Fruit fly (Drosophila melanogaster) whole organism, embryonic: ENCODE data around the gene kek4.

Experiments
- Adf1 ChIP-seq: fragments of 200-800 bp; sonication (Bioruptor generic); IDR thresholded peaks from 2 replicates; pipeline ENCODE4 v1.3.6; 2022; ENCODE audit warnings: missing biosample characterization, missing genetic modification characterization
- Atf6 ChIP-seq: fragments of 200-800 bp; sonication (Bioruptor generic); IDR thresholded peaks from 2 replicates; pipeline ENCODE4 v1.3.6; 2022; ENCODE audit warnings: missing biosample characterization, missing genetic modification characterization
- CG10565 ChIP-seq: fragments of 200-800 bp; sonication (Bioruptor generic); optimal IDR thresholded peaks from 3 replicates; lab custom pipeline; 2016; ENCODE audit warnings: missing biosample characterization, mild to moderate bottlenecking, missing genetic modification characterization
- CG11696 ChIP-seq: fragments of 200-800 bp; sonication (Bioruptor generic); IDR thresholded peaks from 2 replicates; pipeline ENCODE4 v1.3.6; 2022; ENCODE audit warnings: missing biosample characterization, missing genetic modification characterization
- CG12744 ChIP-seq: fragments of 200-800 bp; sonication (Bioruptor generic); optimal IDR thresholded peaks from 2 replicates; lab custom pipeline; 2016; ENCODE audit warnings: missing biosample characterization, missing genetic modification characterization
- CG12942 ChIP-seq: fragments of 200-800 bp; sonication (Bioruptor generic); optimal IDR thresholded peaks from 3 replicates; lab custom pipeline; 2016; ENCODE audit warnings: missing biosample characterization, missing genetic modification characterization
- CG13287 ChIP-seq: fragments of 200-800 bp; sonication (Bioruptor generic); IDR thresholded peaks from 2 replicates; pipeline ENCODE4 v1.3.6; 2022; ENCODE audit warnings: missing biosample characterization, missing genetic modification characterization; ENCODE audit not compliant: partially characterized antibody
- CG15601 ChIP-seq: fragments of 200-800 bp; sonication (Bioruptor generic); optimal IDR thresholded peaks from 3 replicates; lab custom pipeline; 2019; ENCODE audit warnings: missing biosample characterization, mild to moderate bottlenecking, missing genetic modification characterization, moderate library complexity
- CG17802 ChIP-seq: fragments of 200-800 bp; sonication (Bioruptor generic); optimal IDR thresholded peaks from 2 replicates; lab custom pipeline; 2018; ENCODE audit warnings: missing biosample characterization, mild to moderate bottlenecking, missing genetic modification characterization, moderate library complexity
- CG30403 ChIP-seq: fragments of 200-800 bp; sonication (Bioruptor generic); optimal IDR thresholded peaks from 3 replicates; lab custom pipeline; 2016; ENCODE audit warnings: missing biosample characterization, missing genetic modification characterization
- CG3163 ChIP-seq: fragments of 200-800 bp; sonication (Bioruptor generic); optimal IDR thresholded peaks from 3 replicates; lab custom pipeline; 2016; ENCODE audit warnings: missing biosample characterization, missing genetic modification characterization
- CG33213 ChIP-seq: fragments of 200-800 bp; sonication (Bioruptor generic); optimal IDR thresholded peaks from 3 replicates; lab custom pipeline; 2016; ENCODE audit warnings: missing biosample characterization, missing genetic modification characterization
- CG42726 ChIP-seq: fragments of 200-800 bp; sonication (Bioruptor generic); IDR thresholded peaks from 2 replicates; pipeline ENCODE4 v1.3.6; 2022; ENCODE audit warnings: missing biosample characterization, missing genetic modification characterization; ENCODE audit not compliant: partially characterized antibody
- CG4617 ChIP-seq: fragments of 200-800 bp; sonication (Bioruptor generic); optimal IDR thresholded peaks from 3 replicates; lab custom pipeline; 2016; ENCODE audit warnings: missing biosample characterization, missing genetic modification characterization, borderline replicate concordance
- CG4730 ChIP-seq: fragments of 200-800 bp; sonication (Bioruptor generic); IDR thresholded peaks from 2 replicates; pipeline ENCODE4 v1.3.6; 2022; ENCODE audit warnings: missing biosample characterization, missing genetic modification characterization
- CG8290 ChIP-seq, 3 experiments: fragments of 200-800 bp; sonication (Bioruptor generic); optimal IDR thresholded peaks; 2 replicates each; lab custom pipeline; 2016 to 2019; ENCODE audit warnings: missing biosample characterization in 3 of 3, missing genetic modification characterization in 3 of 3, mild to moderate bottlenecking in 2 of 3, moderate library complexity in 1 of 3
- CG9437 ChIP-seq: fragments of 200-800 bp; sonication (Bioruptor generic); optimal IDR thresholded peaks from 2 replicates; lab custom pipeline; 2018; ENCODE audit warnings: missing biosample characterization, mild to moderate bottlenecking, missing genetic modification characterization
- CG9797 ChIP-seq: fragments of 200-800 bp; sonication (Bioruptor generic); optimal IDR thresholded peaks from 3 replicates; lab custom pipeline; 2018; ENCODE audit warnings: missing biosample characterization, mild to moderate bottlenecking, missing genetic modification characterization
- CTCF ChIP-seq: fragments of 200-800 bp; sonication (Bioruptor generic); optimal IDR thresholded peaks from 2 replicates; lab custom pipeline; 2017; ENCODE audit warnings: missing biosample characterization, mild to moderate bottlenecking, missing genetic modification characterization, moderate library complexity
- CoRest ChIP-seq: fragments of 200-800 bp; sonication (Bioruptor generic); optimal IDR thresholded peaks from 3 replicates; lab custom pipeline; 2018; ENCODE audit warnings: missing biosample characterization, mild to moderate bottlenecking, missing genetic modification characterization, moderate library complexity
- Dek ChIP-seq: fragments of 200-800 bp; sonication (Bioruptor generic); optimal IDR thresholded peaks from 3 replicates; lab custom pipeline; 2019; ENCODE audit warnings: missing biosample characterization, mild to moderate bottlenecking, missing genetic modification characterization, moderate library complexity
- Doc2 ChIP-seq: fragments of 200-800 bp; sonication (Bioruptor generic); IDR thresholded peaks from 2 replicates; pipeline ENCODE4 v1.3.6; 2022; ENCODE audit warnings: missing biosample characterization, missing genetic modification characterization
- H2.0 ChIP-seq: fragments of 200-800 bp; sonication (Bioruptor generic); IDR thresholded peaks from 2 replicates; pipeline ENCODE4 v1.3.6; 2022; ENCODE audit warnings: missing biosample characterization, missing genetic modification characterization
- Hand ChIP-seq: fragments of 200-800 bp; sonication (Bioruptor generic); optimal IDR thresholded peaks from 2 replicates; lab custom pipeline; 2017; ENCODE audit warnings: mild to moderate bottlenecking, missing biosample characterization, missing genetic modification reagents, missing genetic modification characterization
- HmgZ ChIP-seq: fragments of 200-800 bp; sonication (Bioruptor generic); optimal IDR thresholded peaks from 2 replicates; lab custom pipeline; 2018; ENCODE audit warnings: missing biosample characterization, mild to moderate bottlenecking, missing genetic modification characterization
- Myb ChIP-seq: fragments of 200-800 bp; sonication (Bioruptor generic); optimal IDR thresholded peaks from 2 replicates; lab custom pipeline; 2016; ENCODE audit warnings: missing biosample characterization, missing genetic modification characterization
- NFAT ChIP-seq: fragments of 200-800 bp; sonication (Bioruptor generic); IDR thresholded peaks from 2 replicates; pipeline ENCODE4 v1.3.6; 2022; ENCODE audit warnings: missing biosample characterization, missing genetic modification characterization
- Rx ChIP-seq: fragments of 200-800 bp; sonication (Bioruptor generic); IDR thresholded peaks from 2 replicates; pipeline ENCODE4 v1.3.6; 2022; ENCODE audit warnings: missing biosample characterization, missing genetic modification characterization
- Stat92E ChIP-seq, 3 experiments: fragments of >200 bp in 2 of 3; fragments of 200-800 bp in 1 of 3; sonication (Bioruptor generic) in 1 of 3; optimal IDR thresholded peaks; 2 replicates each; lab custom pipeline; 2017 to 2019; ENCODE audit warnings: missing biosample characterization in 3 of 3, missing genetic modification characterization in 3 of 3, mild to moderate bottlenecking in 1 of 3, moderate library complexity in 1 of 3
- ara ChIP-seq: fragments of 200-800 bp; sonication (Bioruptor generic); IDR thresholded peaks from 2 replicates; pipeline ENCODE4 v1.3.6; 2022; ENCODE audit warnings: missing biosample characterization, missing genetic modification characterization
- bbx ChIP-seq: fragments of 200-800 bp; sonication (Bioruptor generic); IDR thresholded peaks from 2 replicates; pipeline ENCODE4 v1.3.6; 2022; ENCODE audit warnings: missing biosample characterization, missing genetic modification characterization; ENCODE audit not compliant: partially characterized antibody
- bowl ChIP-seq: fragments of 200-800 bp; sonication (Bioruptor generic); IDR thresholded peaks from 2 replicates; pipeline ENCODE4 v1.3.6; 2022; ENCODE audit warnings: missing biosample characterization, missing genetic modification characterization
- br ChIP-seq: fragments of >200 bp; optimal IDR thresholded peaks from 2 replicates; lab custom pipeline; 2017
- bsh ChIP-seq, 2 experiments: fragments of 200-800 bp; sonication (Bioruptor generic); optimal IDR thresholded peaks; 2 replicates each; lab custom pipeline; 2017 to 2018; ENCODE audit warnings: mild to moderate bottlenecking in 2 of 2, missing biosample characterization in 2 of 2, missing genetic modification characterization in 2 of 2, moderate library complexity in 1 of 2
- cg ChIP-seq: fragments of 200-800 bp; sonication (Bioruptor generic); optimal IDR thresholded peaks from 3 replicates; lab custom pipeline; 2019; ENCODE audit warnings: missing biosample characterization, mild to moderate bottlenecking, missing genetic modification characterization, moderate library complexity
- chif ChIP-seq, 2 experiments: fragments of 200-800 bp; sonication (Bioruptor generic); optimal IDR thresholded peaks; 3 replicates each; lab custom pipeline; 2016; ENCODE audit warnings: missing biosample characterization in 2 of 2, missing genetic modification characterization in 2 of 2
- dati ChIP-seq: fragments of 200-800 bp; sonication (Bioruptor generic); IDR thresholded peaks from 2 replicates; pipeline ENCODE4 v1.3.6; 2022; ENCODE audit warnings: missing biosample characterization, missing genetic modification characterization
- fd102C ChIP-seq: fragments of 200-800 bp; sonication (Bioruptor generic); optimal IDR thresholded peaks from 2 replicates; lab custom pipeline; 2018; ENCODE audit warnings: missing biosample characterization, mild to moderate bottlenecking, missing genetic modification characterization, moderate library complexity
- fd96Cb ChIP-seq: fragments of 200-800 bp; sonication (Bioruptor generic); optimal IDR thresholded peaks from 2 replicates; lab custom pipeline; 2018; ENCODE audit warnings: missing biosample characterization, mild to moderate bottlenecking, missing genetic modification characterization, moderate library complexity
- fru ChIP-seq: fragments of >200 bp; optimal IDR thresholded peaks from 2 replicates; lab custom pipeline; 2017
- ftz-f1 ChIP-seq: fragments of 200-800 bp; sonication (Bioruptor generic); optimal IDR thresholded peaks from 2 replicates; lab custom pipeline; 2016; ENCODE audit warnings: missing biosample characterization, missing genetic modification characterization
- hb ChIP-seq: fragments of 200-800 bp; sonication (Bioruptor generic); IDR thresholded peaks from 3 replicates; pipeline ENCODE4 v1.3.6; 2022; ENCODE audit warnings: missing biosample characterization, missing genetic modification characterization; ENCODE audit not compliant: partially characterized antibody
- jing ChIP-seq: fragments of 200-800 bp; sonication (Bioruptor generic); optimal IDR thresholded peaks from 2 replicates; lab custom pipeline; 2018; ENCODE audit warnings: missing biosample characterization, mild to moderate bottlenecking, missing genetic modification characterization
- nmo ChIP-seq: fragments of 200-800 bp; sonication (Bioruptor generic); optimal IDR thresholded peaks from 2 replicates; lab custom pipeline; 2018; ENCODE audit warnings: missing biosample characterization, mild to moderate bottlenecking, missing genetic modification characterization, moderate library complexity
- onecut ChIP-seq: fragments of 200-800 bp; sonication (Bioruptor generic); IDR thresholded peaks from 2 replicates; pipeline ENCODE4 v1.3.6; 2022; ENCODE audit warnings: missing biosample characterization, missing genetic modification characterization
- otp ChIP-seq: fragments of 200-800 bp; sonication (Bioruptor generic); IDR thresholded peaks from 3 replicates; pipeline ENCODE4, ENCODE4 v1.3.6; 2022; ENCODE audit warnings: missing biosample characterization, missing genetic modification characterization
- pita ChIP-seq: fragments of 200-800 bp; sonication (Bioruptor generic); optimal IDR thresholded peaks from 2 replicates; lab custom pipeline; 2017; ENCODE audit warnings: missing biosample characterization, mild to moderate bottlenecking, missing genetic modification characterization
- pzg ChIP-seq: fragments of 200-800 bp; sonication (Bioruptor generic); optimal IDR thresholded peaks from 3 replicates; lab custom pipeline; 2018; ENCODE audit warnings: missing biosample characterization, mild to moderate bottlenecking, missing genetic modification characterization, moderate library complexity
- scrt ChIP-seq: fragments of 200-800 bp; sonication (Bioruptor generic); optimal IDR thresholded peaks from 2 replicates; lab custom pipeline; 2018; ENCODE audit warnings: missing biosample characterization, mild to moderate bottlenecking, missing genetic modification characterization, moderate library complexity
- so ChIP-seq: fragments of 200-800 bp; sonication (Bioruptor generic); IDR thresholded peaks from 3 replicates; pipeline ENCODE4 v1.3.6; 2022; ENCODE audit warnings: missing biosample characterization, missing genetic modification characterization
- wek ChIP-seq: fragments of 200-800 bp; sonication (Bioruptor generic); optimal IDR thresholded peaks from 3 replicates; lab custom pipeline; 2018; ENCODE audit warnings: missing biosample characterization, mild to moderate bottlenecking, missing genetic modification characterization, moderate library complexity

Gene kek4

dm6 chr2L:13205256-13205655 lies 9.9 kb downstream of the kek4 start (continued):
- TF ChIP-seq chif (GFP tag; optimal IDR thresholded peaks at IDR 0.05; lab: Kevin White, UChicago) = peak in 1 of 2 experiments; percentile 8
- no peak for TF ChIP-seq pita (GFP tag; lab: Kevin White, UChicago)
- TF ChIP-seq H2.0 (GFP tag; lab: Robert Waterston, UW) = no peak
- TF ChIP-seq ftz-f1 (GFP tag; lab: Kevin White, UChicago) = peak; percentile 95
- no peak for TF ChIP-seq hb
- peak; percentile 44 for TF ChIP-seq scrt (GFP tag; lab: Kevin White, UChicago)
- TF ChIP-seq CoRest (tag; lab: Kevin White, UChicago) = no peak
- TF ChIP-seq cg (GFP tag; lab: Kevin White, UChicago) = peak; percentile 7
- TF ChIP-seq CG12744 (GFP tag; lab: Kevin White, UChicago) = peak; percentile 20
- no peak for TF ChIP-seq CG42726 (GFP tag; lab: Robert Waterston, UW)
- no peak for TF ChIP-seq CG4617
- TF ChIP-seq CG33213 (GFP tag; lab: Kevin White, UChicago) = no peak
- 0 out of 2 replicates have a peak, but pooled peaks have one; percentile 24 for TF ChIP-seq bowl (GFP tag; lab: Robert Waterston, UW)
- TF ChIP-seq CG4730 (GFP tag; lab: Robert Waterston, UW) = 0 out of 2 replicates have a peak, but pooled peaks have one; percentile 24
- TF ChIP-seq dati (GFP tag; lab: Robert Waterston, UW) = no peak
- TF ChIP-seq fd102C (GFP tag; lab: Kevin White, UChicago) = no peak
- no peak for TF ChIP-seq Doc2 (GFP tag; lab: Robert Waterston, UW)
- TF ChIP-seq CG30403 (GFP tag; lab: Kevin White, UChicago) = no peak
- TF ChIP-seq Hand = peak; percentile 71
- TF ChIP-seq CG8290 (GFP tag; optimal IDR thresholded peaks at IDR 0.05; lab: Kevin White, UChicago) = peak; percentile 17
- peak in 1 of 2 experiments; percentile 56 for TF ChIP-seq CG8290 (tag; optimal IDR thresholded peaks at IDR 0.05; lab: Kevin White, UChicago)
- TF ChIP-seq CG15601 = peak; percentile 25
- no peak for TF ChIP-seq Myb (GFP tag; lab: Kevin White, UChicago)
- no peak for TF ChIP-seq fd96Cb (tag; lab: Kevin White, UChicago)
- TF ChIP-seq CTCF (GFP tag; lab: Kevin White, UChicago) = no peak
- TF ChIP-seq HmgZ (tag; lab: Kevin White, UChicago) = peak; percentile 7
- peak; percentile 45; the same call in 1 of the 2 replicates for TF ChIP-seq Atf6 (GFP tag; lab: Robert Waterston, UW)
- TF ChIP-seq onecut (GFP tag; lab: Robert Waterston, UW) = peak; percentile 54
- peak; percentile 3 for TF ChIP-seq pzg (GFP tag; lab: Kevin White, UChicago)
- no peak for TF ChIP-seq CG9797
- TF ChIP-seq Stat92E (GFP tag; optimal IDR thresholded peaks at IDR 0.05; lab: Kevin White, UChicago) = no peak
- no peak for TF ChIP-seq CG10565
- TF ChIP-seq CG9437 = no peak
- no peak for TF ChIP-seq Rx
- TF ChIP-seq ara (GFP tag; lab: Robert Waterston, UW) = no peak
- peak; percentile 60; the same call in 1 of the 3 replicates for TF ChIP-seq otp (GFP tag; lab: Robert Waterston, UW)
- TF ChIP-seq bbx (GFP tag; lab: Robert Waterston, UW) = no peak
- TF ChIP-seq jing (GFP tag; lab: Kevin White, UChicago) = no peak
- peak in 1 of 2 experiments; percentile 18 for TF ChIP-seq bsh (GFP tag; optimal IDR thresholded peaks at IDR 0.05; lab: Kevin White, UChicago)
- no peak for TF ChIP-seq fru (lab: Kevin White, UChicago)
- TF ChIP-seq so = peak; percentile 51; the same call in 1 of the 3 replicates
- TF ChIP-seq Adf1 (GFP tag; lab: Robert Waterston, UW) = peak; percentile 36; the same call in 1 of the 2 replicates
- peak; percentile 14; the same call in 1 of the 2 replicates for TF ChIP-seq CG13287 (GFP tag; lab: Robert Waterston, UW)
- TF ChIP-seq CG11696 (GFP tag; lab: Robert Waterston, UW) = no peak
- no peak for TF ChIP-seq nmo (GFP tag; lab: Kevin White, UChicago)
- no peak for TF ChIP-seq NFAT (GFP tag; lab: Robert Waterston, UW)
- TF ChIP-seq CG3163 (GFP tag; lab: Kevin White, UChicago) = no peak
- no peak for TF ChIP-seq br (lab: Kevin White, UChicago)
- TF ChIP-seq wek (GFP tag; lab: Kevin White, UChicago) = peak; percentile 26
- TF ChIP-seq CG17802 (tag; lab: Kevin White, UChicago) = no peak
- TF ChIP-seq Dek (tag; lab: Kevin White, UChicago) = no peak
- no peak for TF ChIP-seq CG12942
